Worm (Caenorhabditis elegans) whole organism, L4 larva: ENCODE results near the gene F54E4.4.

ENCODE experiments used
- ceh-20 ChIP-seq: fragments of 200-800 bp; sonication (Bioruptor generic); IDR thresholded peaks from 2 replicates; pipeline ENCODE4 v1.3.6; 2022; ENCODE audit warnings: missing genetic modification reagents, missing genetic modification characterization, missing compliant biosample characterization
- ceh-28 ChIP-seq: fragments of 150-350 bp; optimal IDR thresholded peaks from 2 replicates; lab custom pipeline; 2014; ENCODE audit warnings: missing biosample characterization, missing genetic modification reagents, missing genetic modification characterization
- daf-12 ChIP-seq: fragments of 150-350 bp; optimal IDR thresholded peaks from 2 replicates; lab custom pipeline; 2014; ENCODE audit warnings: missing biosample characterization, missing genetic modification reagents, missing genetic modification characterization
- lin-15B ChIP-seq: fragments of 150-350 bp; sonication (generic microtip); optimal IDR thresholded peaks from 3 replicates; lab custom pipeline; 2014; ENCODE audit warnings: missing biosample characterization, missing genetic modification characterization
- unc-62 ChIP-seq, 3 experiments: fragments of 150-350 bp in 1 of 3; sonication (generic microtip); optimal IDR thresholded peaks in 2 of 3; peaks in 1 of 3; 1 replicate in 1 of 3; 2 replicates in 2 of 3; lab custom pipeline; 2014 to 2017; ENCODE audit warnings: missing biosample characterization in 3 of 3, missing genetic modification characterization in 3 of 3, missing genetic modification reagents in 3 of 3, missing genotype in 1 of 3

DNA sequence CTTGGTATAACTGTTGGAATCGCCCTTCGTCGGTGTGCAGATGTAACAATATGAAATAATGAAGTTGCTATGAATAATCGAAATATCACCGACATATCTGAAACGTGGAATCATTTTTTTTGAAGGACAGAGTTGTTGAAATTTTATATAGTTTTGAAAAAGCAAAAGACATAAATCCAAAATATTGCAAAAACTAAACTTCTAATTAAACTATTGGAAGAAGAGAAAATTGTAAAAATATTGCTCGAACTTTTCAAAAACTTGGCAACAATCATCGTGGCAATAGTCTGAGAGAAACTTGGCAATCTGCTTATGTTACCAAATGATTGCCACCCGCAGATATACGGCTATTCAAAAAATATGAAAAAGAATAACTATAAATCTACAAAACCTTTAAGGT is at the start of gene F54E4.4:
- no peak for TF ChIP-seq daf-12 (tag; lab: Kevin White, UChicago)
- peak in 1 of 2 experiments; percentile 13 for TF ChIP-seq unc-62 (GFP tag; optimal IDR thresholded peaks at IDR 0.05 in 1 of 2; lab: Kevin White, UChicago)
- TF ChIP-seq unc-62 (tag; optimal IDR thresholded peaks at IDR 0.05; lab: Kevin White, UChicago): no peak
- TF ChIP-seq ceh-28 (tag; lab: Kevin White, UChicago): no peak
- TF ChIP-seq lin-15B (tag; lab: Kevin White, UChicago): no peak
- TF ChIP-seq ceh-20 (GFP tag; lab: Robert Waterston, UW): no peak
